Worm (Caenorhabditis elegans): Measurements from ENCODE around the gene T04C12.8.

- no peak for TF ChIP-seq nhr-20 (tag; optimal IDR thresholded peaks at IDR 0.05)
- no peak for TF ChIP-seq aha-1 (tag; optimal IDR thresholded peaks at IDR 0.05)
- TF ChIP-seq jun-1 (tag; optimal IDR thresholded peaks at IDR 0.05): no peak
- no peak for TF ChIP-seq nhr-11 (tag; optimal IDR thresholded peaks at IDR 0.05)
- TF ChIP-seq ceh-63 (GFP tag; optimal IDR thresholded peaks at IDR 0.05): no peak
- TF ChIP-seq lin-13 (GFP tag; optimal IDR thresholded peaks at IDR 0.05): no peak
- TF ChIP-seq lin-15B (tag; optimal IDR thresholded peaks at IDR 0.05): no peak
- TF ChIP-seq egl-27 (tag; optimal IDR thresholded peaks at IDR 0.05): no peak
- TF ChIP-seq dpl-1 (GFP tag; optimal IDR thresholded peaks at IDR 0.05): no peak
- TF ChIP-seq aly-2 (tag; optimal IDR thresholded peaks at IDR 0.05): no peak
- TF ChIP-seq sup-37 (GFP tag; optimal IDR thresholded peaks at IDR 0.05): no peak
- TF ChIP-seq elt-3 (tag; optimal IDR thresholded peaks at IDR 0.05): no peak
- no peak for TF ChIP-seq fkh-10 (GFP tag; optimal IDR thresholded peaks at IDR 0.05)
These were observed 34.4 kb downstream of the T04C12.8 start, which contains the start of gene pptr-2 for ce11 chrV:11034748-11035147.

Measured in whole organism, L1 larva.